Fruit fly (Drosophila melanogaster) whole organism, adult: ENCODE data around the gene Nep1.

Experiments used
- CG1620 ChIP-seq: fragments of 200-800 bp; sonication (Bioruptor generic); optimal IDR thresholded peaks from 2 replicates; lab custom pipeline; 2016; ENCODE audit warnings: missing biosample characterization, missing genetic modification characterization
- CG5204 ChIP-seq: fragments of 200-800 bp; sonication (Bioruptor generic); optimal IDR thresholded peaks from 2 replicates; lab custom pipeline; 2016; ENCODE audit warnings: missing biosample characterization, missing genetic modification characterization
- CG7101 ChIP-seq: fragments of 200-800 bp; sonication (Bioruptor generic); optimal IDR thresholded peaks from 2 replicates; lab custom pipeline; 2018; ENCODE audit warnings: missing biosample characterization, mild to moderate bottlenecking, missing genetic modification characterization, moderate library complexity
- Crg-1 ChIP-seq: fragments of 200-800 bp; sonication (Bioruptor generic); optimal IDR thresholded peaks from 2 replicates; lab custom pipeline; 2016; ENCODE audit warnings: missing biosample characterization, missing genetic modification characterization
- Mnt ChIP-seq: fragments of 200-800 bp; sonication (Bioruptor generic); optimal IDR thresholded peaks from 2 replicates; lab custom pipeline; 2016; ENCODE audit warnings: missing biosample characterization, mild to moderate bottlenecking, missing genetic modification characterization
- bab1 ChIP-seq: fragments of 200-800 bp; sonication (Bioruptor generic); optimal IDR thresholded peaks from 3 replicates; lab custom pipeline; 2019; ENCODE audit warnings: missing biosample characterization, mild to moderate bottlenecking, missing genetic modification characterization, moderate library complexity
- kay ChIP-seq: fragments of 200-800 bp; sonication (Bioruptor generic); peaks from one replicate; lab custom pipeline; 2016; ENCODE audit warnings: missing biosample characterization, missing genetic modification characterization, borderline replicate concordance
- pad ChIP-seq: fragments of 200-800 bp; sonication (Bioruptor generic); optimal IDR thresholded peaks from 3 replicates; lab custom pipeline; 2017; ENCODE audit warnings: missing biosample characterization, missing genetic modification characterization, mild to moderate bottlenecking, moderate library complexity, missing genetic modification reagents
- tj ChIP-seq: fragments of 200-800 bp; sonication (Bioruptor generic); optimal IDR thresholded peaks from 3 replicates; lab custom pipeline; 2017; ENCODE audit warnings: missing biosample characterization, mild to moderate bottlenecking, missing genetic modification characterization, moderate library complexity
- toe ChIP-seq: fragments of 200-800 bp; sonication (Bioruptor generic); optimal IDR thresholded peaks from 2 replicates; lab custom pipeline; 2016; ENCODE audit warnings: missing biosample characterization, missing genetic modification characterization

DNA sequence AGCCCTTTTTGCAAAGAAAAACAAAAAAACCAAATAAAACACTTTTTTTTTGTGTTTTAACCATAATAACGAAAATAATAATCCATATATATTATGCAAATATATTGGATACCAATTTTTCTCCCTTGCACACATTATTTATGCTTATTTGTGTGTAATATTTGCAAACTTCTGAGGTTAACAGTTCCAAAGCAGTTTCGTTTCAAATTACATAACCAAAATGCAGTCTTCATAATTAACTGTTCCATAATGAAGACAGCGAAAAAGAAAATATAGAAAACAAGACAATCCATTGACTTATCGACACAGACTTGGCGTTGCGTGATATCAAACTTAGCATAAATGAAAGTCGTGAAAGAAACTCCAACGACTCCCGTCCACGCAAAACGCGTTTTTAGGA is 15.4 kb upstream of the Nep1 start:
- TF ChIP-seq Mnt (GFP tag; lab: Kevin White, UChicago) (no peak), pad (GFP tag; lab: Kevin White, UChicago) (no peak), Crg-1 (GFP tag; lab: Kevin White, UChicago) (no peak), kay (no peak), CG7101 (tag; lab: Kevin White, UChicago) (no peak), toe (GFP tag; lab: Kevin White, UChicago) (no peak), bab1 (GFP tag; lab: Kevin White, UChicago) (no peak), CG5204 (no peak), tj (GFP tag; lab: Kevin White, UChicago) (peak; percentile 96), CG1620 (GFP tag; lab: Kevin White, UChicago) (no peak)
